Worm (Caenorhabditis elegans) whole organism, young adult: ENCODE measurements around the gene mtch-1.
A peak's percentile ranks its signal among the peaks of the same experiment; 100 is the strongest.

ENCODE experiments used
- B0019.2 ChIP-seq: fragments of 200-800 bp; sonication (Bioruptor generic); conservative IDR thresholded peaks from 2 replicates; pipeline ENCODE4 v1.3.6; 2022; ENCODE audit warnings: missing genetic modification reagents, missing genetic modification characterization, missing compliant biosample characterization
- B0336.3 ChIP-seq: fragments of 200-800 bp; sonication (Bioruptor generic); IDR thresholded peaks from 2 replicates; pipeline ENCODE4 v1.3.6; 2022; ENCODE audit warnings: missing genetic modification characterization, missing compliant biosample characterization
- F23B12.7 ChIP-seq: sonication (generic microtip); optimal IDR thresholded peaks from 2 replicates; lab custom pipeline; 2017; ENCODE audit warnings: missing genetic modification characterization, mild to moderate bottlenecking, missing compliant biosample characterization, antibody characterized with exemption, moderate library complexity; ENCODE audit not compliant: insufficient read depth
- F55B11.4 ChIP-seq: sonication (generic microtip); optimal IDR thresholded peaks from 2 replicates; lab custom pipeline; 2016; ENCODE audit warnings: missing compliant biosample characterization, missing genetic modification characterization, borderline replicate concordance; ENCODE audit not compliant: insufficient read depth
- F57C9.4 ChIP-seq: sonication (generic microtip); optimal IDR thresholded peaks from 2 replicates; lab custom pipeline; 2017; ENCODE audit warnings: mild to moderate bottlenecking, missing genetic modification characterization, missing compliant biosample characterization
- K11D2.4 ChIP-seq: fragments of 200-800 bp; sonication (Bioruptor generic); IDR thresholded peaks from 2 replicates; pipeline ENCODE4 v1.3.6; 2022; ENCODE audit warnings: missing genetic modification reagents, missing genetic modification characterization, missing compliant biosample characterization
- T26A5.8 ChIP-seq: sonication (generic microtip); optimal IDR thresholded peaks from 2 replicates; lab custom pipeline; 2016; ENCODE audit warnings: missing genetic modification characterization, missing compliant biosample characterization
- Y95B8A.8 ChIP-seq: fragments of 200-800 bp; sonication (Bioruptor generic); IDR thresholded peaks from 2 replicates; pipeline ENCODE4 v1.3.6; 2022; ENCODE audit warnings: missing genetic modification reagents, missing genetic modification characterization, missing compliant biosample characterization
- aptf-3 ChIP-seq: fragments of 200-800 bp; sonication (Bioruptor generic); IDR thresholded peaks from 2 replicates; pipeline ENCODE4 v1.3.6; 2022; ENCODE audit warnings: missing genetic modification characterization, missing compliant biosample characterization
- atf-7 ChIP-seq: sonication (generic microtip); optimal IDR thresholded peaks from 2 replicates; lab custom pipeline; 2017; ENCODE audit warnings: mild to moderate bottlenecking, missing genetic modification characterization, missing compliant biosample characterization
- attf-3 ChIP-seq: fragments of 200-800 bp; sonication (Bioruptor generic); conservative IDR thresholded peaks from 2 replicates; pipeline ENCODE4 v1.3.6; 2022; ENCODE audit warnings: missing genetic modification reagents, missing genetic modification characterization, missing compliant biosample characterization
- attf-5 ChIP-seq: fragments of 200-800 bp; sonication (Bioruptor generic); optimal IDR thresholded peaks from 2 replicates; lab custom pipeline; 2018; ENCODE audit warnings: mild to moderate bottlenecking, missing genetic modification characterization, missing compliant biosample characterization
- attf-6 ChIP-seq: fragments of 200-800 bp; sonication (Bioruptor generic); IDR thresholded peaks from 2 replicates; pipeline ENCODE4 v1.3.6; 2022; ENCODE audit warnings: missing genetic modification reagents, missing genetic modification characterization, missing compliant biosample characterization
- ccch-3 ChIP-seq: fragments of 200-800 bp; sonication (Bioruptor generic); optimal IDR thresholded peaks from 2 replicates; lab custom pipeline; 2018; ENCODE audit warnings: mild to moderate bottlenecking, missing genetic modification characterization, missing compliant biosample characterization
- cebp-1 ChIP-seq, 2 experiments: fragments of 200-800 bp in 1 of 2; sonication (Bioruptor generic) in 1 of 2; sonication (generic microtip) in 1 of 2; IDR thresholded peaks in 1 of 2; optimal IDR thresholded peaks in 1 of 2; 2 replicates each; pipeline versions ENCODE4 v1.3.6 to Lab custom; 2017 to 2022; ENCODE audit warnings: missing compliant biosample characterization in 2 of 2, missing genetic modification characterization in 2 of 2, mild to moderate bottlenecking in 1 of 2, missing genetic modification reagents in 1 of 2, moderate library complexity in 1 of 2
- ceh-58 ChIP-seq: fragments of 200-800 bp; sonication (Bioruptor generic); IDR thresholded peaks from 2 replicates; pipeline ENCODE4 v1.3.6; 2022; ENCODE audit warnings: missing genetic modification characterization, missing compliant biosample characterization
- egl-44 ChIP-seq: fragments of 200-800 bp; sonication (Bioruptor generic); IDR thresholded peaks from 2 replicates; pipeline ENCODE4 v1.3.6; 2022; ENCODE audit warnings: missing genetic modification reagents, missing genetic modification characterization, missing compliant biosample characterization
- ekl-4 ChIP-seq: fragments of 200-800 bp; sonication (Bioruptor generic); IDR thresholded peaks from 2 replicates; pipeline ENCODE4 v1.3.6; 2022; ENCODE audit warnings: missing genetic modification reagents, missing genetic modification characterization, missing compliant biosample characterization
- ets-4 ChIP-seq: fragments of 200-800 bp; sonication (Bioruptor generic); optimal IDR thresholded peaks from 2 replicates; lab custom pipeline; 2018; ENCODE audit warnings: mild to moderate bottlenecking, missing genetic modification characterization, missing compliant biosample characterization
- fkh-3 ChIP-seq: sonication (generic microtip); optimal IDR thresholded peaks from 2 replicates; lab custom pipeline; 2016; ENCODE audit warnings: mild to moderate bottlenecking, missing genetic modification characterization, missing compliant biosample characterization
- gei-17 ChIP-seq: fragments of 200-800 bp; sonication (Bioruptor generic); optimal IDR thresholded peaks from 2 replicates; lab custom pipeline; 2018; ENCODE audit warnings: mild to moderate bottlenecking, missing genetic modification characterization, missing compliant biosample characterization
- lsl-1 ChIP-seq: fragments of 200-800 bp; sonication (Bioruptor generic); optimal IDR thresholded peaks from 2 replicates; lab custom pipeline; 2018; ENCODE audit warnings: mild to moderate bottlenecking, missing genetic modification characterization, moderate library complexity, missing compliant biosample characterization
- lsy-27 ChIP-seq: sonication (generic microtip); optimal IDR thresholded peaks from 2 replicates; lab custom pipeline; 2017; ENCODE audit warnings: missing genetic modification characterization, mild to moderate bottlenecking, missing compliant biosample characterization, antibody characterized with exemption, missing genotype, borderline replicate concordance; ENCODE audit not compliant: insufficient read depth
- nfya-2 ChIP-seq: fragments of 200-800 bp; sonication (Bioruptor generic); IDR thresholded peaks from 2 replicates; pipeline ENCODE4 v1.3.6; 2022; ENCODE audit warnings: missing genetic modification reagents, missing genetic modification characterization, missing compliant biosample characterization
- nhr-80 ChIP-seq: sonication (generic microtip); optimal IDR thresholded peaks from 2 replicates; lab custom pipeline; 2016; ENCODE audit warnings: missing genetic modification characterization, missing compliant biosample characterization
- pha-4 ChIP-seq: fragments of 150-350 bp; sonication (generic microtip); optimal IDR thresholded peaks from 2 replicates; lab custom pipeline; 2014; ENCODE audit warnings: missing biosample characterization, missing genetic modification reagents, missing genetic modification characterization
- rpc-1 ChIP-seq, 2 experiments: fragments of 150-350 bp in 1 of 2; sonication (generic microtip) in 1 of 2; optimal IDR thresholded peaks; 2 replicates each; lab custom pipeline; 2014 to 2018; ENCODE audit warnings: missing biosample characterization in 1 of 2, missing genetic modification characterization in 1 of 2, missing genetic modification reagents in 1 of 2, missing genotype in 1 of 2
- snpc-1.1 ChIP-seq: sonication (generic microtip); optimal IDR thresholded peaks from 2 replicates; lab custom pipeline; 2017; ENCODE audit warnings: missing genetic modification characterization, mild to moderate bottlenecking, missing compliant biosample characterization, antibody characterized with exemption, moderate library complexity, missing genotype, missing genetic modification reagents; ENCODE audit not compliant: insufficient read depth
- snpc-3.4 ChIP-seq: sonication (generic microtip); optimal IDR thresholded peaks from 2 replicates; lab custom pipeline; 2017; ENCODE audit warnings: missing genetic modification characterization, mild to moderate bottlenecking, missing compliant biosample characterization, antibody characterized with exemption, moderate library complexity, missing genotype, missing genetic modification reagents
- snpc-4 ChIP-seq, 5 experiments: fragments of 150-350 bp in 1 of 5; sonication (generic microtip) in 4 of 5; optimal IDR thresholded peaks; 2 replicates each; lab custom pipeline; 2014 to 2018; ENCODE audit warnings: missing genetic modification characterization in 5 of 5, missing biosample characterization in 3 of 5, antibody characterized with exemption in 2 of 5, mild to moderate bottlenecking in 2 of 5, missing compliant biosample characterization in 2 of 5, missing genotype in 2 of 5, moderate library complexity in 2 of 5, missing genetic modification reagents in 1 of 5
- xnd-1 ChIP-seq: sonication (generic microtip); optimal IDR thresholded peaks from 2 replicates; lab custom pipeline; 2016; ENCODE audit warnings: missing genotype, missing genetic modification reagents, missing genetic modification characterization, missing compliant biosample characterization
- ztf-18 ChIP-seq: sonication (generic microtip); optimal IDR thresholded peaks from 2 replicates; lab custom pipeline; 2016; ENCODE audit warnings: missing genotype, mild to moderate bottlenecking, missing genetic modification characterization, missing compliant biosample characterization

mtch-1 gene

ce11 chrII:7374143-7374542 is at the start of gene mtch-1, which contains the start of gene rpb-4:
TSS of gene mtch-1 (minus strand) at chrII:7374166.
TSS of gene rpb-4 (plus strand) at chrII:7374495.
- peak; percentile 33 for TF ChIP-seq F23B12.7 (tag; lab: Kevin White, UChicago)
- peak; percentile 44 for TF ChIP-seq snpc-1.1
- TF ChIP-seq attf-3 (GFP tag; lab: Robert Waterston, UW) = no peak
- peak; percentile 12 for TF ChIP-seq ztf-18 (tag; lab: Kevin White, UChicago)
- TF ChIP-seq rpc-1 (optimal IDR thresholded peaks at IDR 0.05; lab: Kevin White, UChicago) = peak; percentile 11
- TF ChIP-seq rpc-1 (tag; optimal IDR thresholded peaks at IDR 0.05; lab: Kevin White, UChicago) = no peak
- TF ChIP-seq snpc-4 (GFP tag; optimal IDR thresholded peaks at IDR 0.05; lab: Kevin White, UChicago) = peak; percentile 39
- peak in 1 of 4 experiments; percentile 34 for TF ChIP-seq snpc-4 (tag; optimal IDR thresholded peaks at IDR 0.05; lab: Kevin White, UChicago)
- TF ChIP-seq snpc-3.4 = peak; percentile 23
- TF ChIP-seq nfya-2 (GFP tag; lab: Robert Waterston, UW) = no peak
- peak; percentile 13 for TF ChIP-seq attf-5 (GFP tag; lab: Kevin White, UChicago)
- TF ChIP-seq nhr-80 (tag; lab: Kevin White, UChicago) = peak; percentile 19

- TF ChIP-seq aptf-3 (GFP tag; lab: Robert Waterston, UW) (no peak), nhr-80 (tag; lab: Kevin White, UChicago) (peak; percentile 23), atf-7 (tag; lab: Kevin White, UChicago) (no peak), cebp-1 (GFP tag; IDR thresholded peaks at IDR 0.05; lab: Robert Waterston, UW) (peak; percentile 56), cebp-1 (tag; optimal IDR thresholded peaks at IDR 0.05; lab: Kevin White, UChicago) (no peak)
- TF ChIP-seq, all 124 proteins: peak for 2
Observed at ce11 chrII:7420796-7421386, 46.9 kb upstream of the mtch-1 start.

ce11 chrII:7420157-7420556 is 46.2 kb upstream of the mtch-1 start:
- TF ChIP-seq pha-4 = no peak
- TF ChIP-seq, all 124 proteins: peak for 0

- TF ChIP-seq B0019.2 (GFP tag; lab: Robert Waterston, UW) = no peak
- TF ChIP-seq nhr-80 (tag; lab: Kevin White, UChicago) = no peak
- TF ChIP-seq attf-6 = no peak
- TF ChIP-seq ceh-58 (GFP tag; lab: Robert Waterston, UW) = no peak
- TF ChIP-seq egl-44 = no peak
- TF ChIP-seq ekl-4 (GFP tag; lab: Robert Waterston, UW) = no peak
- no peak for TF ChIP-seq K11D2.4
- TF ChIP-seq ccch-3 (GFP tag; lab: Kevin White, UChicago) = no peak
- no peak for TF ChIP-seq fkh-3 (tag; lab: Kevin White, UChicago)
- no peak for TF ChIP-seq lsy-27 (tag; lab: Kevin White, UChicago)
- TF ChIP-seq Y95B8A.8 (GFP tag; lab: Robert Waterston, UW) = no peak
- TF ChIP-seq, all 124 proteins: peak for 0
Observed at ce11 chrII:7419563-7419962, 45.6 kb upstream of the mtch-1 start.

- TF ChIP-seq T26A5.8 (tag; lab: Kevin White, UChicago) (no peak), B0336.3 (no peak), xnd-1 (tag; lab: Kevin White, UChicago) (no peak), F55B11.4 (tag; lab: Kevin White, UChicago) (no peak), ets-4 (GFP tag; lab: Kevin White, UChicago) (no peak), ekl-4 (GFP tag; lab: Robert Waterston, UW) (no peak), gei-17 (GFP tag; lab: Kevin White, UChicago) (no peak), ceh-58 (GFP tag; lab: Robert Waterston, UW) (no peak), F57C9.4 (no peak), lsl-1 (GFP tag; lab: Kevin White, UChicago) (no peak)
- TF ChIP-seq, all 124 proteins: peak for 0
Observed at ce11 chrII:7413764-7414163, 39.8 kb upstream of the mtch-1 start.
